Worm (Caenorhabditis elegans): ENCODE results near the gene msp-79.

The msp-79 gene

ce11 chrIV:9797304-9798003 lies 30.5 kb upstream of the msp-79 start, which contains the start of gene T13F2.2:
T13F2.2 (minus strand) TSS chrIV:9797354.
- TF ChIP-seq hif-1 (tag; optimal IDR thresholded peaks at IDR 0.05) (peak in 1 of 2 experiments; percentile 5), unc-62 (GFP tag; optimal IDR thresholded peaks at IDR 0.05 in 1 of 2) (peak in 1 of 2 experiments; percentile 2), unc-62 (tag; optimal IDR thresholded peaks at IDR 0.05) (no peak), pqm-1 (tag; optimal IDR thresholded peaks at IDR 0.05) (peak; percentile 86), hlh-11 (tag; optimal IDR thresholded peaks at IDR 0.05) (peak; percentile 59), nhr-10 (tag; optimal IDR thresholded peaks at IDR 0.05) (no peak), lin-15B (tag; optimal IDR thresholded peaks at IDR 0.05) (no peak), D1046.2 (GFP tag; IDR thresholded peaks at IDR 0.05) (no peak), mes-2 (tag; optimal IDR thresholded peaks at IDR 0.05; ENCODE audit: poor library complexity, severe bottlenecking) (peak; percentile 73), nhr-77 (tag; optimal IDR thresholded peaks at IDR 0.05) (peak; percentile 11), lin-38 (GFP tag; IDR thresholded peaks at IDR 0.05) (0 out of 2 replicates have a peak, but pooled peaks have one; percentile 16), php-3 (GFP tag; IDR thresholded peaks at IDR 0.05) (peak; percentile 95), nhr-48 (tag; optimal IDR thresholded peaks at IDR 0.05) (no peak), dmd-6 (GFP tag; IDR thresholded peaks at IDR 0.05) (peak; percentile 70; the same call in 1 of the 2 replicates), dve-1 (tag; optimal IDR thresholded peaks at IDR 0.05; ENCODE audit: insufficient read depth) (peak; percentile 58), zip-11 (GFP tag; IDR thresholded peaks at IDR 0.05) (no peak), daf-16 (GFP tag; optimal IDR thresholded peaks at IDR 0.05) (no peak), daf-16 (tag; optimal IDR thresholded peaks at IDR 0.05) (peak; percentile 86), nhr-111 (GFP tag; optimal IDR thresholded peaks at IDR 0.05) (no peak), lsy-2 (tag; optimal IDR thresholded peaks at IDR 0.05) (peak in 1 of 2 experiments; percentile 15), unc-130 (GFP tag; optimal IDR thresholded peaks at IDR 0.05) (peak; percentile 46), dpl-1 (GFP tag; optimal IDR thresholded peaks at IDR 0.05) (peak; percentile 23), nhr-28 (tag; optimal IDR thresholded peaks at IDR 0.05) (peak; percentile 72), Y75B8A.6 (GFP tag; IDR thresholded peaks at IDR 0.05) (no peak), cey-2 (tag; optimal IDR thresholded peaks at IDR 0.05; ENCODE audit: borderline replicate concordance, insufficient read depth) (no peak), unc-39 (tag; optimal IDR thresholded peaks at IDR 0.05) (no peak)

DNA sequence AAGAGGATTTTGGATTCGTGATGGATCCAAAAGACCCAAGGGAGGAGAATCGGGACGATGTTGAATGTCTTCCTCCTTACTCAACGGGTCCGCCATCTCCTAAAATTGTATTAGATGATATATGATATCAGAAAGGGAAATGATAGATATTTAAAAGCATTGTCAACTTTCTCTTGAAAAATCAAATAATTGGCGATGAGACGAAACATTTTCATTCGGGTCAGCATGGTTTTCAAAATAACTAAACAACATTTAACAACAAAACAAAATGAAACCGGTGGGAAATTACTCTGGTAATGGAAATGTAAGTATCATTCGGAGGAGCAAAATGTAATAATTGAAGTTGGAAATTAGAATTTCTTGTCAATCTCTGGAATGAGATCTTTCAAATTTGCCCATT lies 29.5 kb upstream of the msp-79 start, which contains the start of gene pis-1:
TSS of gene pis-1 (minus strand) at position 101 of the 400 bp plus-strand sequence.
- TF ChIP-seq saeg-2 (GFP tag; IDR thresholded peaks at IDR 0.05) (no peak), fkh-10 (GFP tag; optimal IDR thresholded peaks at IDR 0.05) (no peak), egl-27 (tag; optimal IDR thresholded peaks at IDR 0.05) (no peak), hif-1 (tag; optimal IDR thresholded peaks at IDR 0.05) (no peak), dmd-6 (GFP tag; IDR thresholded peaks at IDR 0.05) (no peak), mes-2 (tag; optimal IDR thresholded peaks at IDR 0.05; ENCODE audit: poor library complexity, severe bottlenecking) (no peak), pqm-1 (tag; optimal IDR thresholded peaks at IDR 0.05) (no peak), daf-12 (tag; optimal IDR thresholded peaks at IDR 0.05) (no peak), zip-11 (GFP tag; IDR thresholded peaks at IDR 0.05) (no peak), nhr-25 (tag; optimal IDR thresholded peaks at IDR 0.05; ENCODE audit: borderline replicate concordance, insufficient read depth) (no peak), nhr-10 (tag; optimal IDR thresholded peaks at IDR 0.05) (no peak), T20F7.1 (GFP tag; optimal IDR thresholded peaks at IDR 0.05) (no peak), unc-62 (GFP tag; optimal IDR thresholded peaks at IDR 0.05 in 1 of 2) (no peak), unc-62 (tag; optimal IDR thresholded peaks at IDR 0.05) (no peak), nhr-11 (tag; optimal IDR thresholded peaks at IDR 0.05) (no peak), hmg-1.1 (GFP tag; IDR thresholded peaks at IDR 0.05) (no peak)

ce11 chrIV:9795250-9795649 lies 28.3 kb upstream of the msp-79 start:
- TF ChIP-seq aha-1 (tag) = peak; percentile 52
- no peak for TF ChIP-seq rbr-2 (tag; optimal IDR thresholded peaks at IDR 0.05)
- TF ChIP-seq mdt-29 (GFP tag; IDR thresholded peaks at IDR 0.05) = no peak
- TF ChIP-seq saeg-2 (GFP tag; IDR thresholded peaks at IDR 0.05) = no peak
- no peak for TF ChIP-seq php-3 (GFP tag; IDR thresholded peaks at IDR 0.05)
- TF ChIP-seq ceh-44 (GFP tag; IDR thresholded peaks at IDR 0.05) = no peak
- TF ChIP-seq F44E2.7 (GFP tag; IDR thresholded peaks at IDR 0.05) = no peak
- TF ChIP-seq madf-9 (GFP tag; conservative IDR thresholded peaks at IDR 0.05) = no peak
- TF ChIP-seq ceh-20 (GFP tag; IDR thresholded peaks at IDR 0.05) = no peak
- TF ChIP-seq dpl-1 (GFP tag; optimal IDR thresholded peaks at IDR 0.05) = no peak
- TF ChIP-seq mdl-1 (tag; optimal IDR thresholded peaks at IDR 0.05) = no peak
- peak; percentile 65 for TF ChIP-seq set-16 (GFP tag; IDR thresholded peaks at IDR 0.05)
- no peak for TF ChIP-seq egl-43 (GFP tag; IDR thresholded peaks at IDR 0.05)
- no peak for TF ChIP-seq hif-1 (tag; optimal IDR thresholded peaks at IDR 0.05)
- no peak for TF ChIP-seq nhr-102 (tag; optimal IDR thresholded peaks at IDR 0.05)
- TF ChIP-seq attf-4 (tag; optimal IDR thresholded peaks at IDR 0.05) = no peak
- TF ChIP-seq lin-29 (GFP tag; IDR thresholded peaks at IDR 0.05) = no peak

All from whole organism, L4 larva.